Fruit fly (Drosophila melanogaster) whole organism, pupa: ENCODE data around the gene CG3919.

ENCODE experiments used
- CG10348 ChIP-seq: fragments of 200-800 bp; sonication (Bioruptor generic); IDR thresholded peaks from 2 replicates; pipeline ENCODE4 v1.3.6; 2022; ENCODE audit warnings: missing biosample characterization, missing genetic modification characterization
- CG12605 ChIP-seq: fragments of 200-800 bp; sonication (Bioruptor generic); IDR thresholded peaks from 2 replicates; pipeline ENCODE4 v1.3.6; 2022; ENCODE audit warnings: missing biosample characterization, missing genetic modification characterization
- CG13204 ChIP-seq: fragments of 200-800 bp; sonication (Bioruptor generic); optimal IDR thresholded peaks from 2 replicates; lab custom pipeline; 2018; ENCODE audit warnings: missing biosample characterization, mild to moderate bottlenecking, missing genetic modification characterization, moderate library complexity
- CG14655 ChIP-seq: fragments of 200-800 bp; sonication (Bioruptor generic); optimal IDR thresholded peaks from 3 replicates; lab custom pipeline; 2017; ENCODE audit warnings: mild to moderate bottlenecking, missing biosample characterization, missing genetic modification reagents, missing genetic modification characterization
- CG15710 ChIP-seq: fragments of 200-800 bp; sonication (Bioruptor generic); optimal IDR thresholded peaks from 2 replicates; lab custom pipeline; 2018; ENCODE audit warnings: missing biosample characterization, mild to moderate bottlenecking, missing genetic modification characterization, moderate library complexity
- CG17806 ChIP-seq: fragments of 200-800 bp; sonication (Bioruptor generic); optimal IDR thresholded peaks from 2 replicates; lab custom pipeline; 2018; ENCODE audit warnings: missing biosample characterization, mild to moderate bottlenecking, missing genetic modification characterization, moderate library complexity
- CG32121 ChIP-seq: fragments of 200-800 bp; sonication (Bioruptor generic); IDR thresholded peaks from 2 replicates; pipeline ENCODE4 v1.3.6; 2022; ENCODE audit warnings: missing biosample characterization, missing genetic modification characterization
- CG34367 ChIP-seq: fragments of 200-800 bp; sonication (Bioruptor generic); optimal IDR thresholded peaks from 2 replicates; lab custom pipeline; 2018; ENCODE audit warnings: missing biosample characterization, mild to moderate bottlenecking, missing genetic modification characterization
- CG4496 ChIP-seq: fragments of 200-800 bp; sonication (Bioruptor generic); IDR thresholded peaks from 3 replicates; pipeline ENCODE4 v1.3.6; 2022; ENCODE audit warnings: missing biosample characterization, missing genetic modification characterization
- CG8159 ChIP-seq: fragments of 200-800 bp; sonication (Bioruptor generic); optimal IDR thresholded peaks from 3 replicates; lab custom pipeline; 2018; ENCODE audit warnings: missing biosample characterization, mild to moderate bottlenecking, missing genetic modification characterization, moderate library complexity
- CG8301 ChIP-seq: fragments of 200-800 bp; sonication (Bioruptor generic); optimal IDR thresholded peaks from 2 replicates; lab custom pipeline; 2018; ENCODE audit warnings: missing biosample characterization, mild to moderate bottlenecking, missing genetic modification characterization
- CG9948 ChIP-seq: fragments of 200-800 bp; sonication (Bioruptor generic); optimal IDR thresholded peaks from 2 replicates; lab custom pipeline; 2018; ENCODE audit warnings: missing biosample characterization, mild to moderate bottlenecking, missing genetic modification characterization, moderate library complexity
- D1 ChIP-seq: fragments of 200-800 bp; sonication (Bioruptor generic); optimal IDR thresholded peaks from 2 replicates; lab custom pipeline; 2018; ENCODE audit warnings: missing biosample characterization, mild to moderate bottlenecking, missing genetic modification characterization, moderate library complexity
- EcR ChIP-seq: fragments of 200-800 bp; sonication (Bioruptor generic); optimal IDR thresholded peaks from 3 replicates; lab custom pipeline; 2019; ENCODE audit warnings: missing biosample characterization, missing genetic modification characterization, mild to moderate bottlenecking, moderate library complexity, missing genetic modification reagents
- Ets98B ChIP-seq: fragments of 200-800 bp; sonication (Bioruptor generic); IDR thresholded peaks from 2 replicates; pipeline ENCODE4 v1.3.6; 2022; ENCODE audit warnings: missing biosample characterization, missing genetic modification characterization
- Pif1A ChIP-seq: fragments of 200-800 bp; sonication (Bioruptor generic); optimal IDR thresholded peaks from 3 replicates; lab custom pipeline; 2016; ENCODE audit warnings: missing biosample characterization, missing genetic modification characterization
- Pif1B ChIP-seq: fragments of 200-800 bp; sonication (Bioruptor generic); optimal IDR thresholded peaks from 3 replicates; lab custom pipeline; 2016; ENCODE audit warnings: missing biosample characterization, missing genetic modification characterization
- Snoo ChIP-seq: fragments of 200-800 bp; sonication (Bioruptor generic); optimal IDR thresholded peaks from 3 replicates; lab custom pipeline; 2017; ENCODE audit warnings: missing biosample characterization, mild to moderate bottlenecking, missing genetic modification characterization, inconsistent platforms
- fd96Ca ChIP-seq: fragments of 200-800 bp; sonication (Bioruptor generic); IDR thresholded peaks from 3 replicates; pipeline ENCODE4 v1.3.6; 2022; ENCODE audit warnings: missing biosample characterization, missing genetic modification characterization
- gl ChIP-seq: fragments of 200-800 bp; sonication (Bioruptor generic); optimal IDR thresholded peaks from 2 replicates; lab custom pipeline; 2018; ENCODE audit warnings: missing biosample characterization, mild to moderate bottlenecking, missing genetic modification characterization
- rn ChIP-seq: fragments of 200-800 bp; sonication (Bioruptor generic); IDR thresholded peaks from 2 replicates; pipeline ENCODE4 v1.3.6; 2022; ENCODE audit warnings: missing biosample characterization, missing genetic modification characterization

Gene CG3919

DNA sequence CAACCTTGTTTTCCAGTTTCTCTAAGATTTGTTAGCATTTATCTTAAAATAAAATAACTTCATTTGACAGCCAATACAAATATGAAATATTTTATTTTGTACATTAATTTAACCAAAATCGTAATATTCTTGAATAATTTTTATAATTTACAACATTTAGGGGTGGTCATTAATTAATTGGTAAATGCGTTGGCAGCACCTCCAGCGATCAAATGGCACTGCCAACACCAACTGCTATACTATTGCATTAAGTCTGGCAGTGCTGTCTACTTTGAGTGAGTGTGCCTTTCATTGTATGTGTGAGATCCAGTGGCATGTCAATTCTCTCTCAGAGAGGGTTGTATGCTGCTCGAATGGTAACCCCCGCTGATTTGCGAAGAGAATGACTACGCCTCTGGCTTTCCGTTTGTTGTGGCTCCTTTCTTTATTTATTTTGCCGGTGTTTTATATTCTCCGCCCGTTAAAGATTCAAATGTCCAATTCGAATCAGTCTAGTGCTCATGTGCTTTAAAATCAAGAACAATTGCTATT lies at the start of gene CG3919:
Gene CG3919, plus strand, starts transcription at position 481 of the 531 bp plus-strand sequence.
- TF ChIP-seq Pif1A (GFP tag; lab: Kevin White, UChicago) (peak; percentile 93), gl (peak; percentile 66), CG14655 (peak; percentile 74), EcR (GFP tag; lab: Kevin White, UChicago) (no peak), CG8301 (peak; percentile 53), CG4496 (peak; percentile 80), CG32121 (peak; percentile 65), CG15710 (tag; lab: Kevin White, UChicago) (peak; percentile 50), CG17806 (tag; lab: Kevin White, UChicago) (peak; percentile 64), rn (peak; percentile 46), D1 (tag; lab: Kevin White, UChicago) (peak; percentile 9), CG34367 (tag; lab: Kevin White, UChicago) (peak; percentile 34), CG12605 (GFP tag; lab: Robert Waterston, UW) (peak; percentile 59), CG13204 (GFP tag; lab: Kevin White, UChicago) (peak; percentile 66), CG8159 (tag; lab: Kevin White, UChicago) (peak; percentile 87), CG10348 (no peak), Snoo (peak; percentile 34), fd96Ca (GFP tag; lab: Robert Waterston, UW) (peak; percentile 87), Ets98B (GFP tag; lab: Robert Waterston, UW) (peak; percentile 90), CG9948 (tag; lab: Kevin White, UChicago) (peak; percentile 62), Pif1B (GFP tag; lab: Kevin White, UChicago) (peak; percentile 83)

DNA sequence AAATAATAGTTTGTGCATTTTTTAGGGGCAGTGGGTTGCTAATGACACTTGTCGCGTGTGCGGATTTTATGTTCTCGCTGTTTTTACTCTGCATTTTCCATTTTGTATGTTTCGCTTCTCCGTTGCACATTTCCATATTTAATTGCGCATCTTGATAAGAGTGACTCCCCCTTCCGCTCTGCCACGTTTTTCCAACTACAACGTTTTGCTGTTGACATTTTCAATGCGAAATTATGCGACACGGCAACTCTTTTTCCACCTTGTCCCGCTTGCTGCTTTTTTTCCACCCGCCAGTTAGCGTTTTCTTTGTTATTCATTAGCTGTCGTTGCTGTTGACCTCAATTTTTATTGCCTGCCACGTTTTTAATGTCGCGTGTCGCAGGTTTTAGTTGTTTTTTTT lies 48.4 kb upstream of the CG3919 start:
- no peak for TF ChIP-seq rn
- TF ChIP-seq CG34367 (tag; lab: Kevin White, UChicago) = no peak
- TF ChIP-seq fd96Ca (GFP tag; lab: Robert Waterston, UW) = 0 out of 3 replicates have a peak, but pooled peaks have one; percentile 26

dm6 chr3L:14362660-14363059 lies 47.8 kb upstream of the CG3919 start:
- TF ChIP-seq CG10348 = no peak
- TF ChIP-seq CG32121 = no peak
- no peak for TF ChIP-seq rn
- TF ChIP-seq CG34367 (tag; lab: Kevin White, UChicago) = no peak
- no peak for TF ChIP-seq Pif1B (GFP tag; lab: Kevin White, UChicago)
- TF ChIP-seq CG4496 = no peak
- TF ChIP-seq CG12605 (GFP tag; lab: Robert Waterston, UW) = no peak
- TF ChIP-seq, all 21 proteins: peak for 0

DNA sequence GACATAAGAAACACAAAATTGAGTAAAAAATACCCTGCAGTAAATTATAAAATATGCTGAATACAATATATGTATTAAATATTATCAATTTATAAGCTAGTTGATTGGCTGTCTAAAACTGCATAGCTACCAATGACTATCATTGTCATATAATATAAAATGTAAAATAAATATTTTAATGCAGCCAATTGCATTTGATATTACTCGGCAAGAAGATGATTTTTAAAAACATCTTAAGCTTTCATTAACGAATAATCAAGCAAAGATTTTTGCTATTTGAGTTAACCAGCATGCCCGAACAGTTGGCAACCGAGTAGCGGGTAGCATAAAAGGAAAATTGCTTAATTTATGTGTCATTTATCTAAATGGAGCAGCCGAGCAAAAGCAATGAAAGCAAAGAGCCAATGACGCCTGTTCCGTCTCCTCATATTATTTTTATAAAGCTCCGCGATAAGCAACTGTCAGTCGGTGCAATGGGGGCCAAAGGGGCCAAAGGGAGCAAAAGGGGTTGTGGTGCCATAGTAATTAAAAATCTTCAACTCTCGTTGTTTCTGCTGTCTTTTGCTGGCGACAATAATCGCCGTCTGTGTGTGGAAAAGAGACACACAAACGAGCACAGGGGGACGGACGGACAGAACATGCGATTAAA lies 47.2 kb upstream of the CG3919 start:
- peak; percentile 45 for TF ChIP-seq D1 (tag; lab: Kevin White, UChicago)
- TF ChIP-seq CG15710 (tag; lab: Kevin White, UChicago) = peak; percentile 75
- TF ChIP-seq fd96Ca (GFP tag; lab: Robert Waterston, UW) = peak; percentile 54; the same call in 2 of the 3 replicates
- 0 out of 2 replicates have a peak, but pooled peaks have one; percentile 13 for TF ChIP-seq CG12605 (GFP tag; lab: Robert Waterston, UW)
- peak; percentile 65 for TF ChIP-seq CG17806 (tag; lab: Kevin White, UChicago)
- TF ChIP-seq Snoo = peak; percentile 45
- peak; percentile 56 for TF ChIP-seq CG14655
- peak; percentile 51 for TF ChIP-seq CG34367 (tag; lab: Kevin White, UChicago)
- TF ChIP-seq gl = no peak
- TF ChIP-seq CG13204 (GFP tag; lab: Kevin White, UChicago) = no peak
- peak; percentile 37 for TF ChIP-seq Pif1B (GFP tag; lab: Kevin White, UChicago)
- TF ChIP-seq CG8159 (tag; lab: Kevin White, UChicago) = peak; percentile 77
- TF ChIP-seq CG10348 = no peak
- TF ChIP-seq Pif1A (GFP tag; lab: Kevin White, UChicago) = peak; percentile 61
- peak; percentile 60; the same call in 2 of the 3 replicates for TF ChIP-seq CG4496
- no peak; the same call in 1 of the 2 replicates for TF ChIP-seq CG32121
- no peak for TF ChIP-seq rn
- 0 out of 2 replicates have a peak, but pooled peaks have one; percentile 16 for TF ChIP-seq Ets98B (GFP tag; lab: Robert Waterston, UW)
- TF ChIP-seq CG8301 = peak; percentile 51
- peak; percentile 26 for TF ChIP-seq EcR (GFP tag; lab: Kevin White, UChicago)
- TF ChIP-seq CG9948 (tag; lab: Kevin White, UChicago) = peak; percentile 72

- peak; percentile 91 for TF ChIP-seq CG8301
- TF ChIP-seq CG12605 (GFP tag; lab: Robert Waterston, UW) = peak; percentile 79
- TF ChIP-seq CG8159 (tag; lab: Kevin White, UChicago) = peak; percentile 93
- TF ChIP-seq CG32121 = peak; percentile 73
- peak; percentile 78 for TF ChIP-seq D1 (tag; lab: Kevin White, UChicago)
- TF ChIP-seq CG34367 (tag; lab: Kevin White, UChicago) = peak; percentile 94
- TF ChIP-seq fd96Ca (GFP tag; lab: Robert Waterston, UW) = peak; percentile 77
- peak; percentile 87 for TF ChIP-seq CG4496
- no peak for TF ChIP-seq CG10348
- TF ChIP-seq CG13204 (GFP tag; lab: Kevin White, UChicago) = peak; percentile 74
- peak; percentile 96 for TF ChIP-seq Pif1B (GFP tag; lab: Kevin White, UChicago)
- peak; percentile 92 for TF ChIP-seq Snoo
- TF ChIP-seq CG15710 (tag; lab: Kevin White, UChicago) = peak; percentile 96
- peak; percentile 87 for TF ChIP-seq CG9948 (tag; lab: Kevin White, UChicago)
- peak; percentile 90 for TF ChIP-seq CG14655
- peak; percentile 97 for TF ChIP-seq Pif1A (GFP tag; lab: Kevin White, UChicago)
- peak; percentile 72 for TF ChIP-seq gl
- TF ChIP-seq EcR (GFP tag; lab: Kevin White, UChicago) = peak; percentile 48
- peak; percentile 43; the same call in 1 of the 2 replicates for TF ChIP-seq rn
- TF ChIP-seq Ets98B (GFP tag; lab: Robert Waterston, UW) = peak; percentile 78
- TF ChIP-seq CG17806 (tag; lab: Kevin White, UChicago) = peak; percentile 95
These were observed 45.7 kb upstream of the CG3919 start for dm6 chr3L:14364701-14365100.
